Fruit fly (Drosophila melanogaster): ENCODE data around the gene CG7369.
A peak's percentile ranks its signal among the peaks of the same experiment; 100 is the strongest.

- TF ChIP-seq PHDP (tag; optimal IDR thresholded peaks at IDR 0.05) (peak; percentile 66), seq (GFP tag; IDR thresholded peaks at IDR 0.05) (peak; percentile 62), Hr39 (optimal IDR thresholded peaks at IDR 0.05) (peak; percentile 58), Taf1 (GFP tag; IDR thresholded peaks at IDR 0.05) (no peak), ato (GFP tag; IDR thresholded peaks at IDR 0.05; ENCODE audit: partially characterized antibody) (no peak), Rfx (GFP tag; IDR thresholded peaks at IDR 0.05) (peak; percentile 89)
Measured at dm6 chr3L:22741389-22742120, at the start of gene CG7369.

Measured in whole organism, embryonic.